Worm (Caenorhabditis elegans) whole organism, L2 larva: Measurements from ENCODE around the gene lgc-34.
"Not testable (repeated sequence)": the region's sequence is repeated elsewhere in the genome, so short reads cannot be mapped to it uniquely, and the experiment has no call there.

Experiments used
- lin-39 ChIP-seq: fragments of 150-350 bp; optimal IDR thresholded peaks from 2 replicates; lab custom pipeline; 2014; ENCODE audit warnings: missing biosample characterization, missing genetic modification reagents, missing genetic modification characterization
- nhr-12 ChIP-seq: fragments of 150-350 bp; optimal IDR thresholded peaks from 2 replicates; lab custom pipeline; 2014; ENCODE audit warnings: missing biosample characterization, missing genetic modification characterization
- nhr-77 ChIP-seq: fragments of 150-350 bp; optimal IDR thresholded peaks from 2 replicates; lab custom pipeline; 2014; ENCODE audit warnings: missing biosample characterization, missing genetic modification characterization
- sma-9 ChIP-seq, 2 experiments: fragments of 150-350 bp in 1 of 2; sonication (generic microtip) in 1 of 2; optimal IDR thresholded peaks; 2 replicates each; lab custom pipeline; 2014 to 2016; ENCODE audit warnings: missing genetic modification characterization in 2 of 2, mild to moderate bottlenecking in 1 of 2, missing biosample characterization in 1 of 2, missing compliant biosample characterization in 1 of 2, missing genetic modification reagents in 1 of 2, moderate library complexity in 1 of 2

ce11 chrII:535226-535625 is 8.9 kb downstream of the lgc-34 start, which contains the start of gene T27A1.3:
- not testable (repeated sequence) for TF ChIP-seq nhr-12 (tag; lab: Kevin White, UChicago); lin-39 (tag; lab: Kevin White, UChicago); nhr-77 (tag; lab: Kevin White, UChicago); sma-9 (GFP tag; optimal IDR thresholded peaks at IDR 0.05; lab: Kevin White, UChicago); sma-9 (tag; optimal IDR thresholded peaks at IDR 0.05; lab: Kevin White, UChicago)
